Worm (Caenorhabditis elegans) whole organism, midembryonic: Measurements from ENCODE around the gene C01G12.5.

Experiments used
- T22C8.4 ChIP-seq: fragments of 200-800 bp; sonication (Bioruptor generic); IDR thresholded peaks from 2 replicates; pipeline ENCODE4 v1.3.6; 2022; ENCODE audit warnings: missing genetic modification characterization, missing compliant biosample characterization
- cog-1 ChIP-seq: sonication (generic microtip); optimal IDR thresholded peaks from 2 replicates; lab custom pipeline; 2016; ENCODE audit warnings: missing genetic modification characterization, missing compliant biosample characterization
- flt-1 ChIP-seq: fragments of 200-800 bp; sonication (Bioruptor generic); IDR thresholded peaks from 2 replicates; pipeline ENCODE4 v1.3.6; 2022; ENCODE audit warnings: missing genetic modification characterization, missing compliant biosample characterization
- klf-2 ChIP-seq: fragments of 200-800 bp; sonication (Bioruptor generic); conservative IDR thresholded peaks from 2 replicates; pipeline ENCODE4 v1.3.6; 2022; ENCODE audit warnings: missing genetic modification reagents, missing genetic modification characterization, missing compliant biosample characterization
- med-1 ChIP-seq: sonication (generic microtip); optimal IDR thresholded peaks from 2 replicates; lab custom pipeline; 2017; ENCODE audit warnings: missing genetic modification characterization, mild to moderate bottlenecking, missing compliant biosample characterization, antibody characterized with exemption, missing genetic modification reagents; ENCODE audit not compliant: insufficient read depth
- ref-1 ChIP-seq: fragments of 200-800 bp; sonication (Bioruptor generic); conservative IDR thresholded peaks from 2 replicates; pipeline ENCODE4 v1.3.6; 2022; ENCODE audit warnings: missing genetic modification reagents, missing genetic modification characterization, missing compliant biosample characterization
- tab-1 ChIP-seq: fragments of 200-800 bp; sonication (Bioruptor generic); IDR thresholded peaks from 2 replicates; pipeline ENCODE4 v1.3.6; 2022; ENCODE audit warnings: missing genetic modification characterization, missing compliant biosample characterization
- ztf-23 ChIP-seq: fragments of 200-800 bp; sonication (Bioruptor generic); IDR thresholded peaks from 2 replicates; pipeline ENCODE4 v1.3.6; 2022; ENCODE audit warnings: missing genetic modification reagents, missing genetic modification characterization, missing compliant biosample characterization

ce11 chrII:14597788-14598187 is 10.5 kb upstream of the C01G12.5 start:
- TF ChIP-seq flt-1 (GFP tag; lab: Robert Waterston, UW) (no peak), ztf-23 (GFP tag; lab: Robert Waterston, UW) (no peak), tab-1 (no peak), ref-1 (GFP tag; lab: Robert Waterston, UW) (no peak), cog-1 (tag; lab: Kevin White, UChicago) (no peak), T22C8.4 (GFP tag; lab: Robert Waterston, UW) (no peak), med-1 (GFP tag; lab: Kevin White, UChicago) (no peak), klf-2 (no peak)
